Worm (Caenorhabditis elegans) whole organism, mixed stage, embryonic: ENCODE measurements around the gene C32D5.12.

Experiments used
- blmp-1 ChIP-seq: fragments of 150-350 bp; optimal IDR thresholded peaks from 2 replicates; lab custom pipeline; 2014; ENCODE audit warnings: missing biosample characterization, missing genetic modification characterization
- lsy-2 ChIP-seq: fragments of 150-350 bp; optimal IDR thresholded peaks from 2 replicates; lab custom pipeline; 2014; ENCODE audit warnings: missing biosample characterization, missing genetic modification characterization
- mep-1 ChIP-seq: fragments of 150-350 bp; optimal IDR thresholded peaks from 2 replicates; lab custom pipeline; 2017; ENCODE audit warnings: missing biosample characterization, missing genetic modification reagents, missing genetic modification characterization, inconsistent platforms
- snpc-4 ChIP-seq: fragments of 150-350 bp; optimal IDR thresholded peaks from 2 replicates; lab custom pipeline; 2014; ENCODE audit warnings: missing biosample characterization, missing genetic modification characterization
- tbx-8 ChIP-seq: fragments of 200-800 bp; sonication (Bioruptor generic); optimal IDR thresholded peaks from 2 replicates; lab custom pipeline; 2018; ENCODE audit warnings: mild to moderate bottlenecking, missing genetic modification characterization, moderate library complexity, missing compliant biosample characterization
- unc-62 ChIP-seq: fragments of 150-350 bp; optimal IDR thresholded peaks from 2 replicates; lab custom pipeline; 2014; ENCODE audit warnings: missing biosample characterization, missing genetic modification reagents, missing genetic modification characterization

DNA sequence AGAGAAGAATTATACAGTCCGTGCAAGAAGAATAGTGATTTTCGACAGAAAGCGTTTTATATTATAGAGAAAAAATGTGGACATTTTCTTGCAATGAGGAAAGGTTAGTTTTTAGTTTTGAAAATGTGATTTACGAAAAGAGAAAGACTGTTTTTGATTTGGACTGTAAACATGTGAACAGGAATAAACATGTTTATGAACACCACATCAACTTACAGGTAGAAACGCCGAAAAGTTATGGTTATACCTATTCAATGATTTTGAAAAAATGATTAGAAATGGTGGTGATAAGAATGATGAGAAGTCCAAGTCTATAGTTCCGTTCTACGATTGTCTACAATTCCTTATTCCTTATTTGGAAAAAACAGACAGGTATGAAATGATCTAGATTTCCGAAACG is 14.3 kb downstream of the C32D5.12 start:
- TF ChIP-seq mep-1 (tag; lab: Kevin White, UChicago) (no peak), snpc-4 (tag; lab: Kevin White, UChicago) (no peak), tbx-8 (GFP tag; lab: Kevin White, UChicago) (no peak), blmp-1 (tag; lab: Kevin White, UChicago) (no peak), lsy-2 (tag; lab: Kevin White, UChicago) (no peak), unc-62 (GFP tag; lab: Kevin White, UChicago) (no peak)
